Worm (Caenorhabditis elegans) whole organism, L1 larva: ENCODE measurements around the gene srw-79.
A peak's percentile ranks its signal among the peaks of the same experiment; 100 is the strongest.

Experiments
- C04F5.9 ChIP-seq: sonication (generic microtip); optimal IDR thresholded peaks from 2 replicates; lab custom pipeline; 2016; ENCODE audit warnings: missing genetic modification characterization, missing compliant biosample characterization
- C34B4.2 ChIP-seq: sonication (generic microtip); optimal IDR thresholded peaks from 2 replicates; lab custom pipeline; 2017; ENCODE audit warnings: mild to moderate bottlenecking, missing genetic modification characterization, missing compliant biosample characterization
- F16B12.6 ChIP-seq: fragments of 150-350 bp; optimal IDR thresholded peaks from 2 replicates; lab custom pipeline; 2014; ENCODE audit warnings: missing biosample characterization, missing genetic modification characterization
- Y116A8C.19 ChIP-seq: sonication (generic microtip); optimal IDR thresholded peaks from 2 replicates; lab custom pipeline; 2016; ENCODE audit warnings: missing compliant biosample characterization, missing genetic modification characterization, borderline replicate concordance
- aha-1 ChIP-seq: fragments of 150-350 bp; optimal IDR thresholded peaks from 2 replicates; lab custom pipeline; 2014; ENCODE audit warnings: missing biosample characterization, missing genetic modification characterization
- alr-1 ChIP-seq: fragments of 200-800 bp; sonication (Bioruptor generic); optimal IDR thresholded peaks from 2 replicates; lab custom pipeline; 2018; ENCODE audit warnings: borderline replicate concordance, mild to moderate bottlenecking, missing genetic modification characterization, missing compliant biosample characterization
- ceh-8 ChIP-seq: fragments of 200-800 bp; sonication (Bioruptor generic); optimal IDR thresholded peaks from 2 replicates; lab custom pipeline; 2018; ENCODE audit warnings: mild to moderate bottlenecking, missing genetic modification characterization, moderate library complexity, missing compliant biosample characterization
- ceh-82 ChIP-seq, 3 experiments: fragments of 150-350 bp in 1 of 3; sonication (generic microtip) in 2 of 3; optimal IDR thresholded peaks; 2 replicates each; lab custom pipeline; 2014 to 2017; ENCODE audit warnings: missing biosample characterization in 3 of 3, missing genetic modification characterization in 3 of 3
- ceh-90 ChIP-seq: sonication (generic microtip); optimal IDR thresholded peaks from 2 replicates; lab custom pipeline; 2016; ENCODE audit warnings: missing genetic modification characterization, missing compliant biosample characterization
- ces-1 ChIP-seq: fragments of 150-350 bp; optimal IDR thresholded peaks from 2 replicates; lab custom pipeline; 2014; ENCODE audit warnings: missing biosample characterization, missing genetic modification reagents, missing genetic modification characterization
- dpl-1 ChIP-seq, 3 experiments: fragments of 150-350 bp in 2 of 3; sonication (generic microtip) in 1 of 3; optimal IDR thresholded peaks; 2 replicates each; lab custom pipeline; 2014 to 2017; ENCODE audit warnings: missing biosample characterization in 3 of 3, missing genetic modification characterization in 3 of 3, missing genetic modification reagents in 3 of 3
- efl-1 ChIP-seq, 4 experiments: fragments of 150-350 bp; optimal IDR thresholded peaks in 3 of 4; peaks in 1 of 4; 1 replicate in 1 of 4; 2 replicates in 3 of 4; lab custom pipeline; 2014; ENCODE audit warnings: missing biosample characterization in 2 of 4, missing genetic modification characterization in 2 of 4, missing genetic modification reagents in 2 of 4
- efl-3 ChIP-seq: fragments of 200-800 bp; sonication (Bioruptor generic); optimal IDR thresholded peaks from 2 replicates; lab custom pipeline; 2018; ENCODE audit warnings: mild to moderate bottlenecking, missing genetic modification characterization, missing compliant biosample characterization
- fkh-10 ChIP-seq: sonication (generic microtip); optimal IDR thresholded peaks from 2 replicates; lab custom pipeline; 2017; ENCODE audit warnings: missing biosample characterization, missing genetic modification reagents, missing genetic modification characterization
- fos-1 ChIP-seq: fragments of 150-350 bp; optimal IDR thresholded peaks from 2 replicates; lab custom pipeline; 2014; ENCODE audit warnings: missing biosample characterization, missing genetic modification characterization
- hlh-17 ChIP-seq: fragments of 200-800 bp; sonication (Bioruptor generic); optimal IDR thresholded peaks from 2 replicates; lab custom pipeline; 2018; ENCODE audit warnings: missing genetic modification characterization, mild to moderate bottlenecking, missing compliant biosample characterization, moderate library complexity, borderline replicate concordance
- lin-39 ChIP-seq: fragments of 150-350 bp; optimal IDR thresholded peaks from 2 replicates; lab custom pipeline; 2014; ENCODE audit warnings: missing biosample characterization, missing genetic modification reagents, missing genetic modification characterization
- mab-9 ChIP-seq: fragments of 200-800 bp; sonication (Bioruptor generic); IDR thresholded peaks from 2 replicates; pipeline ENCODE4 v1.3.6; 2022; ENCODE audit warnings: missing genetic modification reagents, missing genetic modification characterization, missing compliant biosample characterization
- mdl-1 ChIP-seq, 2 experiments: fragments of 150-350 bp; optimal IDR thresholded peaks; 2 replicates each; lab custom pipeline; 2014 to 2017; ENCODE audit warnings: missing biosample characterization in 2 of 2, missing genetic modification characterization in 2 of 2, inconsistent platforms in 1 of 2
- mef-2 ChIP-seq: fragments of 150-350 bp; optimal IDR thresholded peaks from 2 replicates; lab custom pipeline; 2014; ENCODE audit warnings: missing biosample characterization, missing genetic modification characterization
- nhr-11 ChIP-seq: fragments of 150-350 bp; optimal IDR thresholded peaks from 2 replicates; lab custom pipeline; 2014; ENCODE audit warnings: missing biosample characterization, missing genetic modification characterization
- nhr-12 ChIP-seq: sonication (generic microtip); optimal IDR thresholded peaks from 2 replicates; lab custom pipeline; 2017; ENCODE audit warnings: missing biosample characterization, missing genetic modification characterization
- nhr-20 ChIP-seq: sonication (generic microtip); optimal IDR thresholded peaks from 2 replicates; lab custom pipeline; 2016; ENCODE audit warnings: mild to moderate bottlenecking, missing genetic modification characterization, missing compliant biosample characterization
- nhr-237 ChIP-seq: fragments of 150-350 bp; optimal IDR thresholded peaks from 2 replicates; lab custom pipeline; 2014; ENCODE audit warnings: missing biosample characterization, missing genetic modification characterization
- nhr-28 ChIP-seq: fragments of 150-350 bp; optimal IDR thresholded peaks from 2 replicates; lab custom pipeline; 2014; ENCODE audit warnings: missing biosample characterization, missing genetic modification characterization
- nhr-77 ChIP-seq: fragments of 150-350 bp; optimal IDR thresholded peaks from 2 replicates; lab custom pipeline; 2014; ENCODE audit warnings: missing biosample characterization, missing genetic modification characterization
- nhr-84 ChIP-seq: sonication (generic microtip); optimal IDR thresholded peaks from 2 replicates; lab custom pipeline; 2017; ENCODE audit warnings: missing biosample characterization, missing genetic modification characterization
- nhr-85 ChIP-seq: sonication (generic microtip); peaks from one replicate; lab custom pipeline; 2016; ENCODE audit warnings: missing genetic modification characterization, inconsistent platforms, missing compliant biosample characterization
- pqm-1 ChIP-seq: sonication (generic microtip); optimal IDR thresholded peaks from 3 replicates; lab custom pipeline; 2017; ENCODE audit warnings: missing biosample characterization, missing genetic modification characterization
- sox-4 ChIP-seq: sonication (generic microtip); optimal IDR thresholded peaks from 2 replicates; lab custom pipeline; 2016; ENCODE audit warnings: missing genetic modification characterization, missing compliant biosample characterization
- sup-37 ChIP-seq: fragments of 200-800 bp; sonication (Bioruptor generic); optimal IDR thresholded peaks from 2 replicates; lab custom pipeline; 2018; ENCODE audit warnings: mild to moderate bottlenecking, missing genetic modification characterization, missing compliant biosample characterization
- swsn-7 ChIP-seq: sonication (generic microtip); optimal IDR thresholded peaks from 2 replicates; lab custom pipeline; 2016; ENCODE audit warnings: missing genetic modification characterization, missing compliant biosample characterization
- tbx-2 ChIP-seq: sonication (generic microtip); optimal IDR thresholded peaks from 2 replicates; lab custom pipeline; 2016; ENCODE audit warnings: missing genetic modification characterization, missing compliant biosample characterization
- unc-130 ChIP-seq: fragments of 150-350 bp; optimal IDR thresholded peaks from 2 replicates; lab custom pipeline; 2017; ENCODE audit warnings: missing biosample characterization, missing genetic modification characterization, inconsistent platforms
- xbp-1 ChIP-seq: sonication (generic microtip); optimal IDR thresholded peaks from 2 replicates; lab custom pipeline; 2016; ENCODE audit warnings: missing genetic modification characterization, missing compliant biosample characterization
- zag-1 ChIP-seq: fragments of 150-350 bp; optimal IDR thresholded peaks from 2 replicates; lab custom pipeline; 2014; ENCODE audit warnings: missing biosample characterization, missing genetic modification characterization
- ztf-4 ChIP-seq: fragments of 150-350 bp; optimal IDR thresholded peaks from 2 replicates; lab custom pipeline; 2014; ENCODE audit warnings: missing biosample characterization, missing genetic modification characterization

The srw-79 gene

DNA sequence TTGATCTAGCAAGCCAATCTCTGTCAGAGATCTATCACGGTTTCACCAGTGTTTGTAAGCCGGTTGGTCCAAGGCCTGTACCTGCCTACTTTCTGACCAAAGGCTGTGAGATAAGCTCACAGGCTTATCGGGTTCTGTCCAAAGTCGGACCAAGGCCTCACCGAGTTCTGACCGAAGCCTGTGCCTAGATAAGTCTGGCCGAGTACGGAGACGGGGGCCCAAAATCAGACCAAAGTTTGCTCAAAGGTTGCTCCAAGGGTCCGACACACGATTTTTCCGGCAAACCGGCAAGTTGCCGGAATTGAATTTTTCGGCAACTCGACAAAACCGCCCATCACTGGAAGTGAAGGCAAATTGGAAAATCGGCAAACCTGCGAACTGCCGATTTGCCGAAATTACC, 15.0 kb upstream of the srw-79 start:
- TF ChIP-seq efl-1 (optimal IDR thresholded peaks at IDR 0.05; lab: Kevin White, UChicago) (no peak), efl-1 (GFP tag; optimal IDR thresholded peaks at IDR 0.05 in 1 of 2; lab: Kevin White, UChicago) (peak in 1 of 2 experiments; percentile 65), nhr-77 (tag; lab: Kevin White, UChicago) (no peak)

DNA sequence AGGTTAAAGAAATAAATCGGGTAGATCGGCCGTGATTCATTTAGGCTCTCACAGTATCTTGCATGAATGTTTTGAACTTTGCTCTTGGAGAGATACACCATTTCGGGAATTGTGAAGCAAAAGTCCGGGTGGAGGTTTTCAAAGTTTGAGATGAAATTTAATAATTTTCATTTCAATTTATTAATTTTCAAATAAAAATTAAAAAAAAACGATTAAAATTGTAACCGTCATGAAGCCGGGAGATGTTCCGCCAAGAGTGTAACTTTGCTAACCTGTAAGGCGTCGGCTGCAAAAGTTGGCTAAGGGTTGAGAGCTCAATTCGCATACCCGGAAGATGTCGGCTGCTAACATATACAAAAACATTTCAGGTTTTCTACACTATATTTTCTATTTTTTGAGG, 12.2 kb upstream of the srw-79 start, which contains the start of gene irld-67:
TSS of gene irld-67 (minus strand) at position 101 of the 400 bp plus-strand sequence.
- TF ChIP-seq swsn-7 (no peak), ceh-90 (no peak), pqm-1 (no peak), fkh-10 (no peak), nhr-11 (tag; lab: Kevin White, UChicago) (no peak), tbx-2 (tag; lab: Kevin White, UChicago) (no peak), C34B4.2 (no peak), mdl-1 (tag; optimal IDR thresholded peaks at IDR 0.05; lab: Kevin White, UChicago) (no peak), zag-1 (tag; lab: Kevin White, UChicago) (no peak), nhr-84 (tag; lab: Kevin White, UChicago) (no peak), nhr-237 (tag; lab: Kevin White, UChicago) (no peak), F16B12.6 (no peak)
- TF ChIP-seq, all 84 proteins: peak for 0

DNA sequence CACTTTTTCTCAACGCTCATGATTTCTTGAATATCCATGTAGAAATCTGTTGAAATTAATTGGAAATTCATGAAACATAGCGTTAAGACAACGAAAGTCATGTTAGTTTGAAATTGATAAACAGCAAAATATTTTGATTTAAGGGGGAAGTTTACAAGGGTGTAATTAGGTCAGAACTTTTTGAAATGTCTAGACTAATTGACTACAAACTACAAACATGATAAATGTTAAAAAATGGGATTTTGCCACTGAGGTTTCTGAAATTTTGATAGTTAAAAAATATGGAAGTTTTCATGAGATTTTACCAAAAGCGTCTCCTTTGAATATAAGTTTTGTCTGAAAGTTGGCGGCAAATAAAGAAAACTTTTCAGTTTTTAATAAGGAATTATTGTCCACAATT, 8.7 kb upstream of the srw-79 start, which contains the start of gene irld-65:
TSS of gene irld-65 (minus strand) at position 101 of the 400 bp plus-strand sequence.
- TF ChIP-seq ceh-82 (tag; optimal IDR thresholded peaks at IDR 0.05; lab: Kevin White, UChicago) (no peak), aha-1 (tag; lab: Kevin White, UChicago) (no peak), ztf-4 (tag; lab: Kevin White, UChicago) (no peak), nhr-12 (tag; lab: Kevin White, UChicago) (no peak), ceh-8 (no peak), F16B12.6 (no peak), alr-1 (tag; lab: Kevin White, UChicago) (no peak), sox-4 (no peak), nhr-85 (tag; lab: Kevin White, UChicago) (no peak), mab-9 (GFP tag; lab: Robert Waterston, UW) (no peak)
- TF ChIP-seq, all 84 proteins: peak for 0

DNA sequence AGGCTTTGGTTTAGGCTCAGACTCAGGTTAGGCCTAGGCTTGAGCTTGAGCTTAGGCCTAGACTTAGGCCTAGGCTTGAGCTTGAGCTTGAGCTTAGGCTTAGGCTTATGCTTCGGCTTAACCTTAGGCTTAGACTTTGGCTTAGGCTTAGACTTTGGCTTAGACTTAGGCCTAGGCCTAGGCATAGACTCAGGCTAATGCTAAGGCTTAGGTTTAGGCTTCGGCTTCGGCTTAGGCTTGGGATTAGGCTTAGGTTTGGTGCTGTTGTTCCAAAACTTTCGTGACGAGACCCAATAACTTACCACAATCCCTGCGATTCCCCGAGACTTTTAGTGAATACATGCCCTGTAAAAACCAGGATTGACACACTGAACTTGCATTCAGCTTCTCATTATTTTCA, 6.9 kb upstream of the srw-79 start:
- TF ChIP-seq xbp-1 (tag; lab: Kevin White, UChicago), result no peak
- TF ChIP-seq ceh-90, result no peak
- TF ChIP-seq C34B4.2, result no peak
- TF ChIP-seq mab-9 (GFP tag; lab: Robert Waterston, UW), result no peak
- no peak for TF ChIP-seq mdl-1 (tag; optimal IDR thresholded peaks at IDR 0.05; lab: Kevin White, UChicago)
- no peak for TF ChIP-seq lin-39 (tag; lab: Kevin White, UChicago)
- no peak for TF ChIP-seq efl-3 (GFP tag; lab: Kevin White, UChicago)
- no peak for TF ChIP-seq F16B12.6
- TF ChIP-seq dpl-1 (GFP tag; optimal IDR thresholded peaks at IDR 0.05; lab: Kevin White, UChicago), result no peak
- TF ChIP-seq hlh-17 (GFP tag; lab: Kevin White, UChicago), result no peak
- no peak for TF ChIP-seq C04F5.9
- TF ChIP-seq mef-2, result no peak
- no peak for TF ChIP-seq nhr-28 (tag; lab: Kevin White, UChicago)
- no peak for TF ChIP-seq alr-1 (tag; lab: Kevin White, UChicago)
- no peak for TF ChIP-seq ces-1 (GFP tag; lab: Kevin White, UChicago)
- TF ChIP-seq Y116A8C.19 (tag; lab: Kevin White, UChicago), result no peak
- no peak for TF ChIP-seq fkh-10
- no peak for TF ChIP-seq nhr-20 (tag; lab: Kevin White, UChicago)

DNA sequence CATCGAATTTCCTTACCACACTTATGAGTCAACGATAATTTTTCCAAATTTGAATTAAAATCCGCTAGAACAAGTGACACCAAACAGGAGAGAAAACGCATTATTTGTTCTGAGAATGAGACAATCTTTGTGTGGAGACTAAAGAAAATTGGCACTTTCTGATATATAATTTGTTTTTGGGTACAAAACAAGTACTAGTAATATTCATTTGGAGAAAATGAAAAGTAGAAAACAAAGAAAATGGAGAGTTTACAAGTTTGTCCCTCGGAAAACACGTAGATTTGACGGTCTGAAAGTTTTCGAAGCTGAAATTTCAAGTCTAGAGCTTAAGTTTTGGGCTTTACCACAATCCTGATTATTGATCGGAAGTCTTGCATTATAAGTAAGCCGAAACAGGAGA, 5.8 kb upstream of the srw-79 start, which contains the start of gene irld-66:
TSS of gene irld-66 (minus strand) at position 101 of the 400 bp plus-strand sequence.
- TF ChIP-seq fos-1 (tag; lab: Kevin White, UChicago), result no peak
- TF ChIP-seq unc-130, result no peak
- no peak for TF ChIP-seq ceh-90
- no peak for TF ChIP-seq sup-37 (GFP tag; lab: Kevin White, UChicago)
